Worm (Caenorhabditis elegans): Measurements from ENCODE around the gene R07B1.6.

DNA sequence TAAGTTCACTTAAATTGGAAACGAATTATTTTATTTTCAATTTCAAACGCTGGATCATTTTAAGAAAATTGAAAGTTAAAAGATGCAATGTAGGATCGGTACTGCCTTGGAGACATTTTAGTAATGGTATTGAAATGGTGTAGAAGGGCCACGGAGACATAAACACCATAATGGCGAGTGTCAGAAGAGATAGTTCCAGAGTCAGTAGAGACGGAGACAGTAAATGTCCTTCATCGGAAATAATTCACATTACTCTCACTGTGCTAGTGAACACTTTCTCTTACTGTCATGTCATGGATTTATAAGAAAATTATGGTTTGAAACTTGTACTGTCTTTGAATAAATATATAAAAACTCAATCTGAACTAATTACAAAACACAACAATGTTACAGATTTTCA, 26.6 kb downstream of the R07B1.6 start:
- TF ChIP-seq hmg-1.2 (GFP tag; IDR thresholded peaks at IDR 0.05) (no peak), let-526 (GFP tag; IDR thresholded peaks at IDR 0.05) (no peak), unc-62 (GFP tag; optimal IDR thresholded peaks at IDR 0.05) (no peak), ama-1 (optimal IDR thresholded peaks at IDR 0.05) (no peak), ama-1 (GFP tag; optimal IDR thresholded peaks at IDR 0.05) (no peak), dpff-1 (tag; optimal IDR thresholded peaks at IDR 0.05) (no peak), F57C9.4 (tag; optimal IDR thresholded peaks at IDR 0.05) (no peak), dpl-1 (GFP tag; optimal IDR thresholded peaks at IDR 0.05) (no peak), nhr-80 (tag; optimal IDR thresholded peaks at IDR 0.05) (no peak), zim-3 (tag; optimal IDR thresholded peaks at IDR 0.05) (no peak), pha-4 (tag; optimal IDR thresholded peaks at IDR 0.05) (no peak)

All from whole organism, young adult.